Worm (Caenorhabditis elegans) whole organism, young adult: ENCODE measurements around the gene lin-13.

Source experiments
- B0019.2 ChIP-seq: fragments of 200-800 bp; sonication (Bioruptor generic); conservative IDR thresholded peaks from 2 replicates; pipeline ENCODE4 v1.3.6; 2022; ENCODE audit warnings: missing genetic modification reagents, missing genetic modification characterization, missing compliant biosample characterization
- D2030.7 ChIP-seq: fragments of 200-800 bp; sonication (Bioruptor generic); IDR thresholded peaks from 2 replicates; pipeline ENCODE4 v1.3.6; 2022; ENCODE audit warnings: missing genetic modification reagents, missing genetic modification characterization, missing compliant biosample characterization
- F52B5.7 ChIP-seq: sonication (generic microtip); optimal IDR thresholded peaks from 2 replicates; lab custom pipeline; 2016; ENCODE audit warnings: mild to moderate bottlenecking, missing genetic modification characterization, missing compliant biosample characterization
- F55B11.4 ChIP-seq: sonication (generic microtip); optimal IDR thresholded peaks from 2 replicates; lab custom pipeline; 2016; ENCODE audit warnings: missing compliant biosample characterization, missing genetic modification characterization, borderline replicate concordance; ENCODE audit not compliant: insufficient read depth
- K12H6.12 ChIP-seq: fragments of 200-800 bp; sonication (Bioruptor generic); optimal IDR thresholded peaks from 2 replicates; lab custom pipeline; 2018; ENCODE audit warnings: mild to moderate bottlenecking, missing genetic modification characterization, missing compliant biosample characterization
- Y67H2A.10 ChIP-seq: fragments of 200-800 bp; sonication (Bioruptor generic); conservative IDR thresholded peaks from 2 replicates; pipeline ENCODE4 v1.3.6; 2022; ENCODE audit warnings: missing genetic modification reagents, missing genetic modification characterization, missing compliant biosample characterization
- atf-7 ChIP-seq: sonication (generic microtip); optimal IDR thresholded peaks from 2 replicates; lab custom pipeline; 2017; ENCODE audit warnings: mild to moderate bottlenecking, missing genetic modification characterization, missing compliant biosample characterization
- attf-3 ChIP-seq: fragments of 200-800 bp; sonication (Bioruptor generic); conservative IDR thresholded peaks from 2 replicates; pipeline ENCODE4 v1.3.6; 2022; ENCODE audit warnings: missing genetic modification reagents, missing genetic modification characterization, missing compliant biosample characterization
- cebp-1 ChIP-seq, 2 experiments: fragments of 200-800 bp in 1 of 2; sonication (Bioruptor generic) in 1 of 2; sonication (generic microtip) in 1 of 2; IDR thresholded peaks in 1 of 2; optimal IDR thresholded peaks in 1 of 2; 2 replicates each; pipeline versions ENCODE4 v1.3.6 to Lab custom; 2017 to 2022; ENCODE audit warnings: missing compliant biosample characterization in 2 of 2, missing genetic modification characterization in 2 of 2, mild to moderate bottlenecking in 1 of 2, missing genetic modification reagents in 1 of 2, moderate library complexity in 1 of 2
- ceh-100 ChIP-seq: fragments of 200-800 bp; sonication (Bioruptor generic); IDR thresholded peaks from 2 replicates; pipeline ENCODE4 v1.3.6; 2022; ENCODE audit warnings: missing genetic modification reagents, missing genetic modification characterization, missing compliant biosample characterization
- ceh-27 ChIP-seq: fragments of 200-800 bp; sonication (Bioruptor generic); optimal IDR thresholded peaks from 2 replicates; lab custom pipeline; 2018; ENCODE audit warnings: mild to moderate bottlenecking, missing genetic modification characterization, moderate library complexity, missing compliant biosample characterization
- ceh-40 ChIP-seq: fragments of 200-800 bp; sonication (Bioruptor generic); IDR thresholded peaks from 2 replicates; pipeline ENCODE4 v1.3.6; 2022; ENCODE audit warnings: missing genetic modification characterization, missing compliant biosample characterization
- ceh-79 ChIP-seq: sonication (generic microtip); optimal IDR thresholded peaks from 2 replicates; lab custom pipeline; 2017; ENCODE audit warnings: mild to moderate bottlenecking, missing genetic modification characterization, missing compliant biosample characterization
- chd-7 ChIP-seq: sonication (generic microtip); optimal IDR thresholded peaks from 2 replicates; lab custom pipeline; 2016; ENCODE audit warnings: mild to moderate bottlenecking, missing genetic modification characterization, moderate library complexity, missing compliant biosample characterization
- die-1 ChIP-seq: sonication (generic microtip); optimal IDR thresholded peaks from 2 replicates; lab custom pipeline; 2016; ENCODE audit warnings: missing genotype, mild to moderate bottlenecking, missing genetic modification characterization, missing compliant biosample characterization
- ekl-4 ChIP-seq: fragments of 200-800 bp; sonication (Bioruptor generic); IDR thresholded peaks from 2 replicates; pipeline ENCODE4 v1.3.6; 2022; ENCODE audit warnings: missing genetic modification reagents, missing genetic modification characterization, missing compliant biosample characterization
- ets-4 ChIP-seq: fragments of 200-800 bp; sonication (Bioruptor generic); optimal IDR thresholded peaks from 2 replicates; lab custom pipeline; 2018; ENCODE audit warnings: mild to moderate bottlenecking, missing genetic modification characterization, missing compliant biosample characterization
- him-1 ChIP-seq: sonication (generic microtip); optimal IDR thresholded peaks from 2 replicates; lab custom pipeline; 2016; ENCODE audit warnings: missing genotype, missing genetic modification reagents, missing genetic modification characterization, missing compliant biosample characterization
- hrde-1 ChIP-seq: sonication (generic microtip); optimal IDR thresholded peaks from 2 replicates; lab custom pipeline; 2016; ENCODE audit warnings: missing genetic modification characterization, mild to moderate bottlenecking, missing compliant biosample characterization, moderate library complexity, missing genotype, missing genetic modification reagents, borderline replicate concordance
- let-526 ChIP-seq: fragments of 200-800 bp; sonication (Bioruptor generic); IDR thresholded peaks from 2 replicates; pipeline ENCODE4 v1.3.6; 2022; ENCODE audit warnings: missing genetic modification reagents, missing genetic modification characterization, missing compliant biosample characterization
- lin-35 ChIP-seq, 3 experiments: fragments of 150-350 bp in 2 of 3; sonication (generic microtip) in 1 of 3; optimal IDR thresholded peaks; 2 replicates each; lab custom pipeline; 2014 to 2018; ENCODE audit warnings: missing biosample characterization in 3 of 3, missing genetic modification characterization in 3 of 3, missing genetic modification reagents in 3 of 3
- lsl-1 ChIP-seq: fragments of 200-800 bp; sonication (Bioruptor generic); optimal IDR thresholded peaks from 2 replicates; lab custom pipeline; 2018; ENCODE audit warnings: mild to moderate bottlenecking, missing genetic modification characterization, moderate library complexity, missing compliant biosample characterization
- madf-3 ChIP-seq: fragments of 200-800 bp; sonication (Bioruptor generic); IDR thresholded peaks from 2 replicates; pipeline ENCODE4 v1.3.6; 2022; ENCODE audit warnings: missing genetic modification reagents, missing genetic modification characterization, missing compliant biosample characterization
- madf-8 ChIP-seq: fragments of 200-800 bp; sonication (Bioruptor generic); conservative IDR thresholded peaks from 2 replicates; pipeline ENCODE4 v1.3.6; 2022; ENCODE audit warnings: missing genetic modification reagents, missing genetic modification characterization, missing compliant biosample characterization
- mcd-1 ChIP-seq: fragments of 200-800 bp; sonication (Bioruptor generic); IDR thresholded peaks from 2 replicates; pipeline ENCODE4 v1.3.6; 2022; ENCODE audit warnings: missing genetic modification reagents, missing genetic modification characterization, missing compliant biosample characterization
- mxl-1 ChIP-seq: sonication (generic microtip); optimal IDR thresholded peaks from 2 replicates; lab custom pipeline; 2016; ENCODE audit warnings: missing genetic modification characterization, missing compliant biosample characterization
- nfya-2 ChIP-seq: fragments of 200-800 bp; sonication (Bioruptor generic); IDR thresholded peaks from 2 replicates; pipeline ENCODE4 v1.3.6; 2022; ENCODE audit warnings: missing genetic modification reagents, missing genetic modification characterization, missing compliant biosample characterization
- nhr-120 ChIP-seq: fragments of 200-800 bp; sonication (Bioruptor generic); IDR thresholded peaks from 2 replicates; pipeline ENCODE4 v1.3.6; 2022; ENCODE audit warnings: missing genetic modification characterization, missing compliant biosample characterization
- nhr-179 ChIP-seq: sonication (generic microtip); optimal IDR thresholded peaks from 2 replicates; lab custom pipeline; 2016; ENCODE audit warnings: mild to moderate bottlenecking, missing genetic modification characterization, missing compliant biosample characterization
- pha-4 ChIP-seq: fragments of 150-350 bp; sonication (generic microtip); optimal IDR thresholded peaks from 2 replicates; lab custom pipeline; 2014; ENCODE audit warnings: missing biosample characterization, missing genetic modification reagents, missing genetic modification characterization
- sdz-38 ChIP-seq: sonication (generic microtip); optimal IDR thresholded peaks from 2 replicates; lab custom pipeline; 2016; ENCODE audit warnings: missing genotype, missing genetic modification characterization, missing compliant biosample characterization
- snpc-1.3 ChIP-seq: sonication (generic microtip); optimal IDR thresholded peaks from 2 replicates; lab custom pipeline; 2017; ENCODE audit warnings: missing genetic modification characterization, mild to moderate bottlenecking, missing compliant biosample characterization, antibody characterized with exemption, moderate library complexity, missing genotype, missing genetic modification reagents; ENCODE audit not compliant: insufficient read depth
- sptf-2 ChIP-seq: fragments of 200-800 bp; sonication (Bioruptor generic); optimal IDR thresholded peaks from 2 replicates; lab custom pipeline; 2018; ENCODE audit warnings: mild to moderate bottlenecking, missing genetic modification characterization, missing compliant biosample characterization
- tbp1 ChIP-seq: fragments of 200-800 bp; sonication (Bioruptor generic); optimal IDR thresholded peaks from 2 replicates; lab custom pipeline; 2018; ENCODE audit warnings: mild to moderate bottlenecking, missing genetic modification characterization, missing compliant biosample characterization
- unc-130 ChIP-seq: sonication (generic microtip); optimal IDR thresholded peaks from 2 replicates; lab custom pipeline; 2016; ENCODE audit warnings: missing genetic modification reagents, missing genetic modification characterization, missing compliant biosample characterization

lin-13 gene

ce11 chrIII:7710066-7710465 lies 775 bp upstream of the lin-13 start (continued):
- TF ChIP-seq him-1 (tag; lab: Kevin White, UChicago) (no peak), pha-4 (tag; lab: Kevin White, UChicago) (no peak), unc-130 (GFP tag; lab: Kevin White, UChicago) (no peak), F55B11.4 (no peak), tbp1 (GFP tag; lab: Kevin White, UChicago) (peak; percentile 23), atf-7 (peak; percentile 28), attf-3 (GFP tag; lab: Robert Waterston, UW) (no peak; the same call in 1 of the 2 replicates), mxl-1 (tag; lab: Kevin White, UChicago) (no peak), cebp-1 (GFP tag; IDR thresholded peaks at IDR 0.05; lab: Robert Waterston, UW) (no peak), cebp-1 (tag; optimal IDR thresholded peaks at IDR 0.05; lab: Kevin White, UChicago) (peak; percentile 76), nhr-179 (tag; lab: Kevin White, UChicago) (no peak), hrde-1 (tag; lab: Kevin White, UChicago) (no peak), lin-35 (GFP tag; optimal IDR thresholded peaks at IDR 0.05; lab: Kevin White, UChicago) (peak in 1 of 3 experiments; percentile 76), sptf-2 (GFP tag; lab: Kevin White, UChicago) (no peak), F52B5.7 (tag; lab: Kevin White, UChicago) (no peak), snpc-1.3 (tag; lab: Kevin White, UChicago) (no peak), madf-3 (0 out of 2 replicates have a peak, but pooled peaks have one; percentile 28), lsl-1 (GFP tag; lab: Kevin White, UChicago) (no peak), ceh-79 (tag; lab: Kevin White, UChicago) (no peak), K12H6.12 (tag; lab: Kevin White, UChicago) (peak; percentile 74), ets-4 (GFP tag; lab: Kevin White, UChicago) (no peak), ceh-27 (GFP tag; lab: Kevin White, UChicago) (peak; percentile 78), madf-8 (GFP tag; lab: Robert Waterston, UW) (no peak), ekl-4 (0 out of 2 replicates have a peak, but pooled peaks have one; percentile 62), nfya-2 (no peak), B0019.2 (GFP tag; lab: Robert Waterston, UW) (no peak), ceh-40 (no peak), die-1 (tag; lab: Kevin White, UChicago) (no peak), Y67H2A.10 (no peak), sdz-38 (tag; lab: Kevin White, UChicago) (no peak), let-526 (GFP tag; lab: Robert Waterston, UW) (no peak), nhr-120 (no peak), chd-7 (tag; lab: Kevin White, UChicago) (peak; percentile 47)

- TF ChIP-seq attf-3 (GFP tag; lab: Robert Waterston, UW) (0 out of 2 replicates have a peak, but pooled peaks have one; percentile 22), mcd-1 (GFP tag; lab: Robert Waterston, UW) (0 out of 2 replicates have a peak, but pooled peaks have one; percentile 22), ceh-100 (peak; percentile 69), D2030.7 (GFP tag; lab: Robert Waterston, UW) (0 out of 2 replicates have a peak, but pooled peaks have one; percentile 36)
Measured at ce11 chrIII:7708815-7709214, 476 bp downstream of the lin-13 start.

ce11 chrIII:7703474-7703873 lies 5.8 kb downstream of the lin-13 start:
- no peak for TF ChIP-seq nhr-179 (tag; lab: Kevin White, UChicago)
- TF ChIP-seq, all 124 proteins: peak for 0
